Worm (Caenorhabditis elegans) whole organism, L3 larva: ENCODE data around the gene F32D8.4.

ENCODE experiments used
- R02D3.7 ChIP-seq: fragments of 150-350 bp; optimal IDR thresholded peaks from 2 replicates; lab custom pipeline; 2014; ENCODE audit warnings: missing biosample characterization, missing genetic modification characterization
- aly-2 ChIP-seq: fragments of 150-350 bp; optimal IDR thresholded peaks from 2 replicates; lab custom pipeline; 2014; ENCODE audit warnings: missing biosample characterization, missing genetic modification characterization
- ama-1 ChIP-seq: fragments of 150-350 bp; optimal IDR thresholded peaks from 2 replicates; lab custom pipeline; 2018
- ceh-28 ChIP-seq: fragments of 150-350 bp; optimal IDR thresholded peaks from 2 replicates; lab custom pipeline; 2014; ENCODE audit warnings: missing biosample characterization, missing genetic modification reagents, missing genetic modification characterization
- ceh-82 ChIP-seq: fragments of 150-350 bp; optimal IDR thresholded peaks from 2 replicates; lab custom pipeline; 2014; ENCODE audit warnings: missing biosample characterization, missing genetic modification characterization
- egl-27 ChIP-seq: sonication (generic microtip); optimal IDR thresholded peaks from 4 replicates; lab custom pipeline; 2017; ENCODE audit warnings: missing biosample characterization, missing genetic modification reagents, missing genetic modification characterization
- elt-1 ChIP-seq: fragments of 150-350 bp; optimal IDR thresholded peaks from 2 replicates; lab custom pipeline; 2014; ENCODE audit warnings: missing biosample characterization, missing genetic modification characterization
- elt-2 ChIP-seq: sonication (generic microtip); optimal IDR thresholded peaks from 2 replicates; lab custom pipeline; 2016; ENCODE audit warnings: missing genetic modification reagents, mild to moderate bottlenecking, missing genetic modification characterization, missing compliant biosample characterization
- elt-3 ChIP-seq, 3 experiments: fragments of 150-350 bp in 1 of 3; sonication (generic microtip) in 2 of 3; optimal IDR thresholded peaks; 2 replicates in 2 of 3; 4 replicates in 1 of 3; lab custom pipeline; 2014 to 2017; ENCODE audit warnings: missing biosample characterization in 3 of 3, missing genetic modification characterization in 3 of 3
- eor-1 ChIP-seq, 2 experiments: fragments of 150-350 bp; optimal IDR thresholded peaks; 2 replicates each; lab custom pipeline; 2014 to 2018; ENCODE audit warnings: missing biosample characterization in 2 of 2, missing genetic modification characterization in 2 of 2
- fkh-10 ChIP-seq: sonication (generic microtip); optimal IDR thresholded peaks from 2 replicates; lab custom pipeline; 2017; ENCODE audit warnings: missing biosample characterization, missing genetic modification reagents, missing genetic modification characterization
- fos-1 ChIP-seq: fragments of 150-350 bp; optimal IDR thresholded peaks from 2 replicates; lab custom pipeline; 2014; ENCODE audit warnings: missing biosample characterization, missing genetic modification characterization
- hmg-11 ChIP-seq: sonication (generic microtip); optimal IDR thresholded peaks from 2 replicates; lab custom pipeline; 2016; ENCODE audit warnings: missing genetic modification characterization, missing compliant biosample characterization
- lin-39 ChIP-seq: fragments of 150-350 bp; optimal IDR thresholded peaks from 2 replicates; lab custom pipeline; 2018; ENCODE audit warnings: missing biosample characterization, missing genetic modification reagents, missing genetic modification characterization
- mml-1 ChIP-seq: fragments of 150-350 bp; sonication (generic microtip); optimal IDR thresholded peaks from 3 replicates; lab custom pipeline; 2014; ENCODE audit warnings: missing biosample characterization, missing genetic modification characterization
- nfya-1 ChIP-seq: sonication (generic microtip); optimal IDR thresholded peaks from 2 replicates; lab custom pipeline; 2017; ENCODE audit warnings: missing genetic modification characterization, mild to moderate bottlenecking, missing compliant biosample characterization, antibody characterized with exemption, moderate library complexity; ENCODE audit not compliant: insufficient read depth
- nhr-11 ChIP-seq: fragments of 150-350 bp; optimal IDR thresholded peaks from 2 replicates; lab custom pipeline; 2014; ENCODE audit warnings: missing biosample characterization, missing genetic modification characterization
- nhr-23 ChIP-seq: fragments of 150-350 bp; optimal IDR thresholded peaks from 2 replicates; lab custom pipeline; 2014; ENCODE audit warnings: missing biosample characterization, missing genetic modification reagents, missing genetic modification characterization
- nhr-237 ChIP-seq: fragments of 150-350 bp; optimal IDR thresholded peaks from 2 replicates; lab custom pipeline; 2014; ENCODE audit warnings: missing biosample characterization, missing genetic modification characterization
- nhr-25 ChIP-seq: sonication (generic microtip); optimal IDR thresholded peaks from 2 replicates; lab custom pipeline; 2017; ENCODE audit warnings: missing biosample characterization, missing genetic modification characterization
- nhr-28 ChIP-seq: fragments of 150-350 bp; optimal IDR thresholded peaks from 2 replicates; lab custom pipeline; 2014; ENCODE audit warnings: missing biosample characterization, missing genetic modification characterization
- nhr-43 ChIP-seq: sonication (generic microtip); optimal IDR thresholded peaks from 2 replicates; lab custom pipeline; 2016; ENCODE audit warnings: mild to moderate bottlenecking, missing genetic modification characterization, missing compliant biosample characterization; ENCODE audit not compliant: poor library complexity, severe bottlenecking
- nhr-67 ChIP-seq: fragments of 150-350 bp; optimal IDR thresholded peaks from 2 replicates; lab custom pipeline; 2014; ENCODE audit warnings: missing biosample characterization, missing genetic modification characterization
- pha-4 ChIP-seq: fragments of 150-350 bp; optimal IDR thresholded peaks from 2 replicates; lab custom pipeline; 2014; ENCODE audit warnings: missing biosample characterization, missing genetic modification reagents, missing genetic modification characterization
- pqm-1 ChIP-seq: fragments of 150-350 bp; optimal IDR thresholded peaks from 2 replicates; lab custom pipeline; 2017; ENCODE audit warnings: missing biosample characterization, missing genetic modification characterization, inconsistent platforms
- sea-2 ChIP-seq: fragments of 150-350 bp; sonication (generic microtip); optimal IDR thresholded peaks from 4 replicates; lab custom pipeline; 2014; ENCODE audit warnings: missing biosample characterization, missing genetic modification reagents, missing genetic modification characterization
- skn-1 ChIP-seq: fragments of 150-350 bp; optimal IDR thresholded peaks from 2 replicates; lab custom pipeline; 2014; ENCODE audit warnings: missing biosample characterization, missing genetic modification characterization
- unc-39 ChIP-seq: sonication (generic microtip); optimal IDR thresholded peaks from 4 replicates; lab custom pipeline; 2017; ENCODE audit warnings: missing biosample characterization, missing genetic modification characterization
- zag-1 ChIP-seq: fragments of 150-350 bp; optimal IDR thresholded peaks from 2 replicates; lab custom pipeline; 2014; ENCODE audit warnings: missing biosample characterization, missing genetic modification characterization
- ztf-11 ChIP-seq: fragments of 150-350 bp; optimal IDR thresholded peaks from 2 replicates; lab custom pipeline; 2014; ENCODE audit warnings: missing biosample characterization, missing genetic modification characterization
- ztf-4 ChIP-seq: fragments of 150-350 bp; optimal IDR thresholded peaks from 2 replicates; lab custom pipeline; 2014; ENCODE audit warnings: missing biosample characterization, missing genetic modification characterization

The F32D8.4 gene

DNA sequence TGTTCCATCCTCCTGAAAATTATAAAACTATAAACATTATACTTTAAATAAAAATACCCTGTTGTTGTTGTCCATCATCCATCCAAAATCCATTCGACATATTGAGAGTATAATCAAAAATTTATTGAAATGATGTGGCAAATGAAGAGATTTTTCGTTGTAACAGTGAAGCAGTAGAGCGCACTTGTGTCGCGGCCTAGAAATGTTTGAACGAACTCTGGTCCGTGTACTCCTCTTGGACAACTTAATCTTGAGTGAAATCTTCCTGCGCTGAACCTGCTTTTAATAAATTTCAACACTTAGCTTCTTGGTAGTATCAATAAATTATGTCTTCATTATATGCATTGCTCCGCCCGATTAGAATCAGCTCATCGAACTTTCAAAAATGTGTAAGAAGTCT, 1.2 kb upstream of the F32D8.4 start, which contains the start of the genes F32D8.14 and F32D8.5 (continued):
- no peak for TF ChIP-seq fos-1 (tag; lab: Kevin White, UChicago)
- no peak for TF ChIP-seq aly-2 (tag; lab: Kevin White, UChicago)
- no peak for TF ChIP-seq sea-2 (GFP tag; lab: Kevin White, UChicago)
- no peak for TF ChIP-seq elt-3 (tag; optimal IDR thresholded peaks at IDR 0.05; lab: Kevin White, UChicago)
- TF ChIP-seq elt-2, result peak; percentile 42
- peak; percentile 41 for TF ChIP-seq R02D3.7

- TF ChIP-seq nfya-1 (tag; lab: Kevin White, UChicago) (peak; percentile 47), nhr-28 (tag; lab: Kevin White, UChicago) (no peak), eor-1 (tag; optimal IDR thresholded peaks at IDR 0.05; lab: Kevin White, UChicago) (no peak), nhr-23 (tag; lab: Kevin White, UChicago) (peak; percentile 77), nhr-11 (tag; lab: Kevin White, UChicago) (no peak), ceh-28 (peak; percentile 9), ceh-82 (tag; lab: Kevin White, UChicago) (no peak), zag-1 (tag; lab: Kevin White, UChicago) (no peak), R02D3.7 (no peak), mml-1 (tag; lab: Kevin White, UChicago) (no peak), pqm-1 (tag; lab: Kevin White, UChicago) (peak; percentile 57), elt-2 (peak; percentile 39), pha-4 (tag; lab: Kevin White, UChicago) (peak; percentile 35), nhr-43 (peak; percentile 65)
These were observed 2.4 kb downstream of the F32D8.4 start, which contains the start of gene F32D8.12 for ce11 chrV:10890980-10891379. Gene F32D8.12 (minus strand): TSS chrV:10891027.

DNA sequence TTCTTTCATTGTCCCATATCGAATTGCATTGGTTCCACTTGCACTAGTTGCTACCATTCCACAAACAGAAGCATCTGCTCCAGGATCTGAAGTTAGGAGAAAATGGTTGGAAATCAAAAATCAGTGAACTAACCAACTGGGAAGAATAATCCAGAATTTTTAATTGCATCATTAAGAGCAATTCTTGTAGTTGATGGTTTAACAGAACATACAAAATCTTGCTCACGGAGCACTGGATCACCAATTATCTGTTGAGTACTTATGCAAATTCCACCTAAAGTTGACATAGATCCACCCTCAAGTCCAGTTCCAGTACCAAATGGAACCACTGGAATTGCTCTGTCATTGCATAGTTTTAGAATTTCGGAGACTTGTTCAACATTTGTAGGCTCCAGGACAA, 3.6 kb downstream of the F32D8.4 start:
- no peak for TF ChIP-seq fkh-10 (GFP tag; lab: Kevin White, UChicago)
- peak; percentile 63 for TF ChIP-seq ama-1 (lab: Kevin White, UChicago)

DNA sequence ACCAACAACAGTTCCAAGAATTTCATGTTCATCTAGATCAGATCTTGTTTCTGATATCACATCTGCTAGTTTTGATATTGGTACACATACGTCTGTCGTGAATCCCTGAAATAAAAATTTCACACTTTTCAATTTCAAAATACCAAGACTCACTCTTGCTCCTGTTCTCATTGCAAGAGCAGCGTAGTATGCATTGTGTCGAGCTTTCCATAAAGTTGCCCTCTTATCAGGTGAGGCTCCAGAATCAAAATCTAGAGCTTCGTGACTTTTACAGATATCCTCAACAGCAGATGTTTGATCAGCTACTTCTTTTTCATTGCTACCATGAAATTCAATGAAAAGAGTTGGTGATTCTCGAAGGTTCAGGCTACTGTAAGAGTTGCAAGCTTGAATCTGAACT, 4.3 kb downstream of the F32D8.4 start, which contains the start of gene F32D8.11:
F32D8.11 (minus strand) TSS at position 101 of the 400 bp plus-strand sequence.
- TF ChIP-seq skn-1 (tag; lab: Kevin White, UChicago) (no peak), hmg-11 (no peak), eor-1 (tag; optimal IDR thresholded peaks at IDR 0.05; lab: Kevin White, UChicago) (no peak), ztf-4 (tag; lab: Kevin White, UChicago) (no peak)

DNA sequence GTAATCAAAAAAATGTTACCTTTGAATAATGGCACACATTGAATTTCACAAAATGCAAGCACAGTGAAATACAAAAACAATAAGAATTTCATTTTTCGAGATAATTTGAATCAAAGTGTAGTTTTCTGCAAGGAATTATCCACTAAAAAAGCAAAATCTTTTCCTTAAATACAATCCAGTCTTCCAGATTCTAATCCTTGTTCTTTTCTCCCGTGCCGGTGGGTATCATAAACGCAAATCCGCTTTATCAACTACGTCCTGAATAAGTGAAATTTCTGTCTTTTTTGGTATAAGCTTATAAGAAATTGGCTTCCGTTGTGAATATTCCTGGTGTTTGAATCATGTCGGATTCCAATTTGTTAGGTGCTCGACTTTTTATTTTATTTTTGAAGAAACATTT, 5.2 kb downstream of the F32D8.4 start:
- TF ChIP-seq nhr-43, result peak; percentile 23
- no peak for TF ChIP-seq nhr-237 (tag; lab: Kevin White, UChicago)
- no peak for TF ChIP-seq nhr-67 (tag; lab: Kevin White, UChicago)
- TF ChIP-seq skn-1 (tag; lab: Kevin White, UChicago), result no peak
- TF ChIP-seq egl-27, result no peak
- no peak for TF ChIP-seq nhr-25 (tag; lab: Kevin White, UChicago)
- no peak for TF ChIP-seq lin-39 (tag; lab: Kevin White, UChicago)

DNA sequence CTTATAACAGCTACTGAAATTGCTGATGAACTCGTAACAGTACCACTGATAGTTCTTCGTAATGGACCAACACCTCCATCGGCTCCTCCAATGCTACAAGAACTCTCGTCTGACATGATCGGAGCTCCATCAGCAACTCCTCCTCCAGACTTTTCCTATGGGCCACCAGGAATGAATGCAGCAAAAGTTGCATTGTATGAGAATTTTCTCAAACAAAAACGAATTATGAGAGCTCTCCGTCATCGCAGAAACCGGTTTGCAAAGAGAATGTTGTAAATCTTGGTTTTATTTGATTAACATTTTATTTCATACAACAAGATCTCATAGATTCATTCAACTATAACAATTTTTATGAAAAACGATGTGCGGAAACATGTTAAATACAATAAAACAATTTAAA, 5.8 kb downstream of the F32D8.4 start:
- TF ChIP-seq eor-1 (tag; optimal IDR thresholded peaks at IDR 0.05; lab: Kevin White, UChicago) (no peak), nhr-11 (tag; lab: Kevin White, UChicago) (no peak), ztf-11 (tag; lab: Kevin White, UChicago) (no peak), ama-1 (lab: Kevin White, UChicago) (peak; percentile 69), egl-27 (no peak), elt-1 (tag; lab: Kevin White, UChicago) (no peak), nhr-23 (tag; lab: Kevin White, UChicago) (no peak), unc-39 (no peak), nhr-43 (peak; percentile 52), nhr-25 (tag; lab: Kevin White, UChicago) (no peak)
